Fruit fly (Drosophila melanogaster) whole organism, prepupa: ENCODE measurements around the gene Acp29AB.
A peak's percentile ranks its signal among the peaks of the same experiment; 100 is the strongest.

Experiments used
- Blimp-1 ChIP-seq: fragments of 200-800 bp; sonication (Bioruptor generic); optimal IDR thresholded peaks from 3 replicates; lab custom pipeline; 2017; ENCODE audit warnings: missing biosample characterization, missing genetic modification characterization, mild to moderate bottlenecking, moderate library complexity, missing genetic modification reagents
- CG10631 ChIP-seq: fragments of 200-800 bp; sonication (Bioruptor generic); optimal IDR thresholded peaks from 2 replicates; lab custom pipeline; 2016; ENCODE audit warnings: missing biosample characterization, missing genetic modification characterization
- CG10669 ChIP-seq: fragments of 200-800 bp; sonication (Bioruptor generic); optimal IDR thresholded peaks from 3 replicates; lab custom pipeline; 2018; ENCODE audit warnings: missing biosample characterization, mild to moderate bottlenecking, missing genetic modification characterization, moderate library complexity
- CG11294 ChIP-seq: fragments of 200-800 bp; sonication (Bioruptor generic); IDR thresholded peaks from 2 replicates; pipeline ENCODE4 v1.3.6; 2022; ENCODE audit warnings: missing biosample characterization, missing genetic modification characterization
- CG11762 ChIP-seq: fragments of 200-800 bp; sonication (Bioruptor generic); optimal IDR thresholded peaks from 3 replicates; lab custom pipeline; 2016; ENCODE audit warnings: missing biosample characterization, missing genetic modification characterization; ENCODE audit not compliant: insufficient read depth
- CG11902 ChIP-seq: fragments of 200-800 bp; sonication (Bioruptor generic); optimal IDR thresholded peaks from 3 replicates; lab custom pipeline; 2016; ENCODE audit warnings: missing biosample characterization, missing genetic modification characterization
- CG1621 ChIP-seq: fragments of 200-800 bp; sonication (Bioruptor generic); optimal IDR thresholded peaks from 3 replicates; lab custom pipeline; 2018; ENCODE audit warnings: missing biosample characterization, mild to moderate bottlenecking, missing genetic modification characterization
- CG16779 ChIP-seq: fragments of 200-800 bp; sonication (Bioruptor generic); optimal IDR thresholded peaks from 3 replicates; lab custom pipeline; 2017; ENCODE audit warnings: missing biosample characterization, mild to moderate bottlenecking, missing genetic modification characterization
- CG3032 ChIP-seq: fragments of 200-800 bp; optimal IDR thresholded peaks from 2 replicates; lab custom pipeline; 2019; ENCODE audit warnings: missing biosample characterization, mild to moderate bottlenecking, missing genetic modification characterization, moderate library complexity
- CG32006 ChIP-seq: fragments of 200-800 bp; sonication (Bioruptor generic); optimal IDR thresholded peaks from 3 replicates; lab custom pipeline; 2017; ENCODE audit warnings: missing biosample characterization, mild to moderate bottlenecking, missing genetic modification characterization
- CG3919 ChIP-seq: fragments of 200-800 bp; sonication (Bioruptor generic); optimal IDR thresholded peaks from 3 replicates; lab custom pipeline; 2016; ENCODE audit warnings: missing biosample characterization, missing genetic modification characterization
- CG4318 ChIP-seq: fragments of 200-800 bp; sonication (Bioruptor generic); optimal IDR thresholded peaks from 3 replicates; lab custom pipeline; 2017; ENCODE audit warnings: missing biosample characterization, mild to moderate bottlenecking, missing genetic modification characterization
- CG6163 ChIP-seq: fragments of 200-800 bp; sonication (Bioruptor generic); IDR thresholded peaks from 3 replicates; pipeline ENCODE4 v1.3.6; 2022; ENCODE audit warnings: missing biosample characterization, missing genetic modification characterization
- CG6276 ChIP-seq: fragments of 200-800 bp; sonication (Bioruptor generic); optimal IDR thresholded peaks from 2 replicates; lab custom pipeline; 2017; ENCODE audit warnings: missing biosample characterization, mild to moderate bottlenecking, missing genetic modification characterization
- CG6792 ChIP-seq: fragments of 200-800 bp; sonication (Bioruptor generic); optimal IDR thresholded peaks from 3 replicates; lab custom pipeline; 2016; ENCODE audit warnings: missing biosample characterization, missing genetic modification characterization
- CG6808 ChIP-seq: fragments of 200-800 bp; sonication (Bioruptor generic); optimal IDR thresholded peaks from 3 replicates; lab custom pipeline; 2017; ENCODE audit warnings: missing biosample characterization, missing genetic modification characterization, mild to moderate bottlenecking, moderate library complexity, missing genetic modification reagents
- CG6854 ChIP-seq: fragments of 200-800 bp; sonication (Bioruptor generic); optimal IDR thresholded peaks from 2 replicates; lab custom pipeline; 2017; ENCODE audit warnings: missing biosample characterization, mild to moderate bottlenecking, missing genetic modification characterization
- CG7368 ChIP-seq: fragments of 200-800 bp; sonication (Bioruptor generic); optimal IDR thresholded peaks from 3 replicates; lab custom pipeline; 2016; ENCODE audit warnings: missing biosample characterization, missing genetic modification characterization
- CG8319 ChIP-seq: fragments of 200-800 bp; sonication (Bioruptor generic); optimal IDR thresholded peaks from 3 replicates; lab custom pipeline; 2016; ENCODE audit warnings: missing biosample characterization, missing genetic modification characterization
- Eip75B ChIP-seq: fragments of 200-800 bp; sonication (Bioruptor generic); optimal IDR thresholded peaks from 3 replicates; lab custom pipeline; 2016; ENCODE audit warnings: missing biosample characterization, missing genetic modification characterization
- Eip78C ChIP-seq: fragments of 200-800 bp; sonication (Bioruptor generic); peaks from one replicate; lab custom pipeline; 2016; ENCODE audit warnings: missing biosample characterization, missing genetic modification characterization
- Eip93F ChIP-seq: fragments of 200-800 bp; sonication (Bioruptor generic); optimal IDR thresholded peaks from 2 replicates; lab custom pipeline; 2016; ENCODE audit warnings: missing biosample characterization, mild to moderate bottlenecking, missing genetic modification characterization
- Ets21C ChIP-seq: fragments of 200-800 bp; sonication (Bioruptor generic); optimal IDR thresholded peaks from 3 replicates; lab custom pipeline; 2016; ENCODE audit warnings: missing biosample characterization, missing genetic modification characterization
- Ets96B ChIP-seq: fragments of 200-800 bp; optimal IDR thresholded peaks from 2 replicates; lab custom pipeline; 2019; ENCODE audit warnings: missing biosample characterization, mild to moderate bottlenecking, missing genetic modification characterization, moderate library complexity
- Hr39 ChIP-seq: fragments of 200-800 bp; sonication (Bioruptor generic); optimal IDR thresholded peaks from 2 replicates; lab custom pipeline; 2016; ENCODE audit warnings: missing biosample characterization, missing genetic modification characterization
- Hr4 ChIP-seq: fragments of 200-800 bp; sonication (Bioruptor generic); optimal IDR thresholded peaks from 3 replicates; lab custom pipeline; 2016; ENCODE audit warnings: missing biosample characterization, missing genetic modification characterization
- Lpt ChIP-seq: fragments of 200-800 bp; sonication (Bioruptor generic); optimal IDR thresholded peaks from 3 replicates; lab custom pipeline; 2016; ENCODE audit warnings: missing biosample characterization, missing genetic modification characterization
- Met ChIP-seq: fragments of 200-800 bp; sonication (Bioruptor generic); optimal IDR thresholded peaks from 3 replicates; lab custom pipeline; 2016; ENCODE audit warnings: missing biosample characterization, missing genetic modification characterization
- OdsH ChIP-seq: fragments of 200-800 bp; sonication (Bioruptor generic); optimal IDR thresholded peaks from 3 replicates; lab custom pipeline; 2016; ENCODE audit warnings: missing biosample characterization, missing genetic modification characterization
- Smox ChIP-seq: fragments of 200-800 bp; sonication (Bioruptor generic); optimal IDR thresholded peaks from 3 replicates; lab custom pipeline; 2016; ENCODE audit warnings: missing biosample characterization, missing genetic modification characterization
- Sox102F ChIP-seq: fragments of 200-800 bp; sonication (Bioruptor generic); optimal IDR thresholded peaks from 2 replicates; lab custom pipeline; 2016; ENCODE audit warnings: missing biosample characterization, mild to moderate bottlenecking, missing genetic modification characterization
- Sox14 ChIP-seq: fragments of 200-800 bp; sonication (Bioruptor generic); optimal IDR thresholded peaks from 3 replicates; lab custom pipeline; 2016; ENCODE audit warnings: missing biosample characterization, missing genetic modification characterization
- Sox15 ChIP-seq: fragments of 200-800 bp; sonication (Bioruptor generic); optimal IDR thresholded peaks from 3 replicates; lab custom pipeline; 2016; ENCODE audit warnings: missing biosample characterization, missing genetic modification characterization
- achi ChIP-seq: fragments of 200-800 bp; sonication (Bioruptor generic); optimal IDR thresholded peaks from 3 replicates; lab custom pipeline; 2016; ENCODE audit warnings: missing biosample characterization, missing genetic modification characterization
- acj6 ChIP-seq: fragments of 200-800 bp; sonication (Bioruptor generic); optimal IDR thresholded peaks from 3 replicates; lab custom pipeline; 2016; ENCODE audit warnings: missing biosample characterization, missing genetic modification characterization
- cyc ChIP-seq: fragments of 200-800 bp; sonication (Bioruptor generic); optimal IDR thresholded peaks from 3 replicates; lab custom pipeline; 2016; ENCODE audit warnings: missing biosample characterization, missing genetic modification characterization
- dac ChIP-seq: fragments of 200-800 bp; sonication (Bioruptor generic); optimal IDR thresholded peaks from 2 replicates; lab custom pipeline; 2017; ENCODE audit warnings: missing biosample characterization, mild to moderate bottlenecking, missing genetic modification characterization
- esn ChIP-seq: fragments of 200-800 bp; sonication (Bioruptor generic); optimal IDR thresholded peaks from 2 replicates; lab custom pipeline; 2016; ENCODE audit warnings: missing biosample characterization, mild to moderate bottlenecking, missing genetic modification characterization, moderate library complexity
- fd59A ChIP-seq: fragments of 200-800 bp; sonication (Bioruptor generic); optimal IDR thresholded peaks from 2 replicates; lab custom pipeline; 2017; ENCODE audit warnings: missing biosample characterization, mild to moderate bottlenecking, missing genetic modification characterization, missing genetic modification reagents
- fd85E ChIP-seq: fragments of 200-800 bp; sonication (Bioruptor generic); optimal IDR thresholded peaks from 3 replicates; lab custom pipeline; 2016; ENCODE audit warnings: missing biosample characterization, missing genetic modification characterization
- fkh ChIP-seq: fragments of 200-800 bp; sonication (Bioruptor generic); optimal IDR thresholded peaks from 3 replicates; lab custom pipeline; 2017; ENCODE audit warnings: missing biosample characterization, mild to moderate bottlenecking, missing genetic modification characterization, moderate library complexity
- lz ChIP-seq: fragments of 200-800 bp; sonication (Bioruptor generic); optimal IDR thresholded peaks from 3 replicates; lab custom pipeline; 2016; ENCODE audit warnings: missing biosample characterization, missing genetic modification characterization
- salr ChIP-seq, 2 experiments: fragments of 200-800 bp; sonication (Bioruptor generic); optimal IDR thresholded peaks; 3 replicates each; lab custom pipeline; 2016 to 2018; ENCODE audit warnings: missing biosample characterization in 2 of 2, missing genetic modification characterization in 2 of 2, mild to moderate bottlenecking in 1 of 2
- spab ChIP-seq: fragments of 200-800 bp; sonication (Bioruptor generic); optimal IDR thresholded peaks from 2 replicates; lab custom pipeline; 2017; ENCODE audit warnings: missing biosample characterization, mild to moderate bottlenecking, missing genetic modification characterization, missing genetic modification reagents
- ss ChIP-seq, 2 experiments: fragments of 200-800 bp; sonication (Bioruptor generic); optimal IDR thresholded peaks; 2 replicates in 1 of 2; 3 replicates in 1 of 2; lab custom pipeline; 2017 to 2018; ENCODE audit warnings: mild to moderate bottlenecking in 2 of 2, missing biosample characterization in 2 of 2, missing genetic modification characterization in 2 of 2, moderate library complexity in 1 of 2
- svp ChIP-seq: fragments of 200-800 bp; sonication (Bioruptor generic); peaks from one replicate; lab custom pipeline; 2016; ENCODE audit warnings: missing biosample characterization, missing genetic modification characterization
- vri ChIP-seq: fragments of 200-800 bp; sonication (Bioruptor generic); optimal IDR thresholded peaks from 3 replicates; lab custom pipeline; 2016; ENCODE audit warnings: missing biosample characterization, mild to moderate bottlenecking, missing genetic modification characterization

The Acp29AB gene

dm6 chr2L:8381508-8382036, 11.4 kb downstream of the Acp29AB start, which contains the start of gene AlaRS (continued):
- TF ChIP-seq CG11762 (GFP tag; lab: Kevin White, UChicago) (no peak), lz (GFP tag; lab: Kevin White, UChicago) (peak; percentile 38), CG10669 (GFP tag; lab: Kevin White, UChicago) (no peak), CG6792 (GFP tag; lab: Kevin White, UChicago) (peak; percentile 16), fkh (GFP tag; lab: Kevin White, UChicago) (peak; percentile 66), CG16779 (no peak), fd85E (GFP tag; lab: Kevin White, UChicago) (peak; percentile 9), Sox102F (GFP tag; lab: Kevin White, UChicago) (peak; percentile 52), CG11902 (GFP tag; lab: Kevin White, UChicago) (no peak), CG7368 (GFP tag; lab: Kevin White, UChicago) (no peak), fd59A (GFP tag; lab: Kevin White, UChicago) (no peak), Eip78C (GFP tag; lab: Kevin White, UChicago) (peak; percentile 79), CG6276 (no peak), ss (GFP tag; optimal IDR thresholded peaks at IDR 0.05; lab: Kevin White, UChicago) (peak in 1 of 2 experiments; percentile 11), Blimp-1 (GFP tag; lab: Kevin White, UChicago) (peak; percentile 64)

- TF ChIP-seq Ets21C (GFP tag; lab: Kevin White, UChicago) (peak; percentile 96), dac (GFP tag; lab: Kevin White, UChicago) (peak; percentile 97), CG11294 (peak; percentile 99), CG6163 (GFP tag; lab: Robert Waterston, UW) (peak; percentile 100), Sox102F (GFP tag; lab: Kevin White, UChicago) (peak; percentile 99), svp (GFP tag; lab: Kevin White, UChicago) (peak; percentile 100), Lpt (peak; percentile 99), CG6792 (GFP tag; lab: Kevin White, UChicago) (peak; percentile 99), spab (GFP tag; lab: Kevin White, UChicago) (peak; percentile 99), CG3032 (tag; lab: Kevin White, UChicago) (peak; percentile 100), CG4318 (GFP tag; lab: Kevin White, UChicago) (peak; percentile 98), CG10631 (GFP tag; lab: Kevin White, UChicago) (peak; percentile 100), Eip75B (peak; percentile 99), CG11762 (GFP tag; lab: Kevin White, UChicago) (peak; percentile 99), fd59A (GFP tag; lab: Kevin White, UChicago) (peak; percentile 98), acj6 (GFP tag; lab: Kevin White, UChicago) (peak; percentile 100), CG11902 (GFP tag; lab: Kevin White, UChicago) (peak; percentile 99), Sox15 (GFP tag; lab: Kevin White, UChicago) (peak; percentile 98), CG1621 (peak; percentile 98), Eip93F (peak; percentile 99), fkh (GFP tag; lab: Kevin White, UChicago) (peak; percentile 95), CG3919 (GFP tag; lab: Kevin White, UChicago) (peak; percentile 100), CG6854 (GFP tag; lab: Kevin White, UChicago) (peak; percentile 99), achi (GFP tag; lab: Kevin White, UChicago) (peak; percentile 99), lz (GFP tag; lab: Kevin White, UChicago) (peak; percentile 98), CG6808 (GFP tag; lab: Kevin White, UChicago) (peak; percentile 99), OdsH (GFP tag; lab: Kevin White, UChicago) (peak; percentile 99), cyc (GFP tag; lab: Kevin White, UChicago) (peak; percentile 99), CG7368 (GFP tag; lab: Kevin White, UChicago) (peak; percentile 99), Ets96B (tag; lab: Kevin White, UChicago) (peak; percentile 99), Smox (peak; percentile 99), Hr4 (GFP tag; lab: Kevin White, UChicago) (peak; percentile 99), Met (GFP tag; lab: Kevin White, UChicago) (peak; percentile 99), Hr39 (GFP tag; lab: Kevin White, UChicago) (peak; percentile 97), Sox14 (GFP tag; lab: Kevin White, UChicago) (peak; percentile 98), esn (GFP tag; lab: Kevin White, UChicago) (peak; percentile 99), salr (GFP tag; optimal IDR thresholded peaks at IDR 0.05; lab: Kevin White, UChicago) (peak; percentile 97 to 99), vri (peak; percentile 97), CG32006 (peak; percentile 99), CG8319 (GFP tag; lab: Kevin White, UChicago) (peak; percentile 99), fd85E (GFP tag; lab: Kevin White, UChicago) (peak; percentile 97), Blimp-1 (GFP tag; lab: Kevin White, UChicago) (peak; percentile 98)
Measured at dm6 chr2L:8376717-8377116, 16.3 kb downstream of the Acp29AB start, which contains the start of the genes CG13390 and CG17294. Gene CG13390 (minus strand): TSS chr2L:8376797. Gene CG17294 (plus strand): TSS chr2L:8377035.
